Fruit fly (Drosophila melanogaster) whole organism, wandering third instar larva: Measurements from ENCODE around the gene CG9288.

Experiments
- GATAd ChIP-seq: sonication (Bioruptor generic); optimal IDR thresholded peaks from 2 replicates; lab custom pipeline; 2016; ENCODE audit warnings: missing biosample characterization, missing genetic modification characterization
- HLH106 ChIP-seq: fragments of 200-800 bp; optimal IDR thresholded peaks from 3 replicates; lab custom pipeline; 2019; ENCODE audit warnings: missing biosample characterization, mild to moderate bottlenecking, missing genetic modification characterization, moderate library complexity
- Hnf4 ChIP-seq: fragments of 200-800 bp; sonication (Bioruptor generic); optimal IDR thresholded peaks from 2 replicates; lab custom pipeline; 2016; ENCODE audit warnings: missing biosample characterization, mild to moderate bottlenecking, missing genetic modification characterization
- Jra ChIP-seq: sonication (Bioruptor generic); optimal IDR thresholded peaks from 2 replicates; lab custom pipeline; 2016; ENCODE audit warnings: missing biosample characterization, missing genetic modification characterization
- Rel ChIP-seq, 2 experiments: fragments of 200-800 bp; sonication (Bioruptor generic) in 1 of 2; optimal IDR thresholded peaks; 2 replicates in 1 of 2; 3 replicates in 1 of 2; lab custom pipeline; 2016 to 2019; ENCODE audit warnings: mild to moderate bottlenecking in 2 of 2, missing biosample characterization in 2 of 2, missing genetic modification characterization in 2 of 2, moderate library complexity in 1 of 2
- br ChIP-seq: fragments of 200-800 bp; sonication (Bioruptor generic); optimal IDR thresholded peaks from 2 replicates; lab custom pipeline; 2016; ENCODE audit warnings: missing biosample characterization, missing genetic modification characterization
- dl ChIP-seq, 2 experiments: fragments of 175-275, 200-275 bp in 1 of 2; fragments of 200-275 bp in 1 of 2; sonication (Bioruptor generic); optimal IDR thresholded peaks; lab custom pipeline; 2018; ENCODE audit warnings: mild to moderate bottlenecking in 2 of 2, missing biosample characterization in 2 of 2, missing genetic modification characterization in 2 of 2, moderate library complexity in 2 of 2; ENCODE audit not compliant: partially characterized antibody in 2 of 2, insufficient read depth in 1 of 2
- fru ChIP-seq: fragments of 200-800 bp; sonication (Bioruptor generic); optimal IDR thresholded peaks from 3 replicates; lab custom pipeline; 2016; ENCODE audit warnings: missing biosample characterization, mild to moderate bottlenecking, missing genetic modification characterization
- jim ChIP-seq: fragments of 175-275, 200-325 bp; sonication (Bioruptor generic); optimal IDR thresholded peaks from 2 replicates; lab custom pipeline; 2016; ENCODE audit warnings: missing biosample characterization, mild to moderate bottlenecking, missing genetic modification characterization
- lola ChIP-seq: fragments of >200 bp; optimal IDR thresholded peaks from 2 replicates; lab custom pipeline; 2017; ENCODE audit warnings: missing biosample characterization, missing genetic modification characterization
- pan ChIP-seq: fragments of >200 bp; optimal IDR thresholded peaks from 2 replicates; lab custom pipeline; 2017
- usp ChIP-seq: fragments of >200 bp; optimal IDR thresholded peaks from 2 replicates; lab custom pipeline; 2017; ENCODE audit warnings: missing biosample characterization, missing genetic modification characterization
- woc ChIP-seq: sonication (Bioruptor generic); optimal IDR thresholded peaks from 2 replicates; lab custom pipeline; 2016; ENCODE audit warnings: missing biosample characterization, mild to moderate bottlenecking, missing genetic modification characterization

Gene CG9288

dm6 chr3R:13822602-13823220 lies 43.3 kb downstream of the CG9288 start:
- TF ChIP-seq fru (GFP tag; lab: Kevin White, UChicago) (no peak), pan (lab: Kevin White, UChicago) (no peak), dl (GFP tag; optimal IDR thresholded peaks at IDR 0.05; lab: Kevin White, UChicago; ENCODE audit: insufficient read depth in 1 of 2, partially characterized antibody in 2 of 2) (no peak), Hnf4 (GFP tag; lab: Kevin White, UChicago) (no peak), usp (GFP tag; lab: Kevin White, UChicago) (no peak), br (GFP tag; lab: Kevin White, UChicago) (no peak), GATAd (GFP tag; lab: Kevin White, UChicago) (no peak), woc (GFP tag; lab: Kevin White, UChicago) (no peak), lola (GFP tag; lab: Kevin White, UChicago) (no peak), jim (GFP tag; lab: Kevin White, UChicago) (no peak), Jra (GFP tag; lab: Kevin White, UChicago) (no peak)
- TF ChIP-seq, all 38 proteins: peak for 0

DNA sequence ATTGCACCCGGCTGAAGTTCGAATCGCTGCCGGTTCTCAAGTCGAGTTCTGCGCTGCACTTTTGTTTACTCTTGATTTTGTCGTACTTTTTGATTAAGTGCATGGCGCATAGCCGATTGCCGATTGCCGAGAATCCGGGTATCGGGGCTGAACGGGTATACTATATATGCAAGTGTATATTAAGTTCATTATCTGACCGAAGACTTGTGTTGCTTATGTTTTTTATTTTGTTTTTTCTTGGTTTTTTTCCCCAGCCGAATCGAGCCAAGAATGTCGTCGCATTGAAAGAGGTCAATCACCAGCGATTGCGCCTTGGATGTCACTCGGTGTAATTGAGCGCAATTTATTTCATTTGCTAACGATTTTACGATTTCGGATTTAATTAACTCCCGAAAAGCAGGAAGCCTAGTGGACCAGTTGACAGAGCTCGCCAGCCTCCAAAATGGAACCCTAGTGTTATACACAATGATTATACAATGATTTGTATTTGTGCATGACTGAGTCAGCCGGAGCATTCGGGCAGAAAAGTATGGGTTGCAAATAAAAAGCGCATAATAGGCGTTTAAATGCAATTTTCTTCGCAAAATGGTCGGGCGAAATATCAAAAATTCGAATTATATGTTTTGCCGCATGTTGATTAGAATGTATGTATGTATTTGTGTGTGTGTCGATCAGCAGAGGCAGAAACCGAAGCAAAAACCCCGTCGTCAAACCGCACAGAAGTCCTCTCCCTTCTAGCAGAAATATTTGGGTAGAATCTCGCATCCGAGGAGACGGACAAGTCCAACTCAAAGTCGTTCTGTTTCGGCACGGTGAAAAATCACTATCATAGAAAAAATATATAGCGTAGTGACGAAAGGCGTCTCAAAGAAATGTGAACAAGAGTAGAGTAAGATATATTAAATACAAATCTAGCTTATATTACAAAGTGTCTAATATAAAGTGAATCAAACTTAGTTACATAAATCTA lies 48.8 kb downstream of the CG9288 start, which contains the start of gene Mst87F:
Mst87F (minus strand) TSS at position 56 of the 970 bp plus-strand sequence.
- TF ChIP-seq Rel (GFP tag; optimal IDR thresholded peaks at IDR 0.05; lab: Kevin White, UChicago) (no peak), Rel (tag; optimal IDR thresholded peaks at IDR 0.05; lab: Kevin White, UChicago) (peak; percentile 29), HLH106 (tag; lab: Kevin White, UChicago) (no peak)
